Fruit fly (Drosophila melanogaster): Measurements from ENCODE around the gene Npc2d.

DNA sequence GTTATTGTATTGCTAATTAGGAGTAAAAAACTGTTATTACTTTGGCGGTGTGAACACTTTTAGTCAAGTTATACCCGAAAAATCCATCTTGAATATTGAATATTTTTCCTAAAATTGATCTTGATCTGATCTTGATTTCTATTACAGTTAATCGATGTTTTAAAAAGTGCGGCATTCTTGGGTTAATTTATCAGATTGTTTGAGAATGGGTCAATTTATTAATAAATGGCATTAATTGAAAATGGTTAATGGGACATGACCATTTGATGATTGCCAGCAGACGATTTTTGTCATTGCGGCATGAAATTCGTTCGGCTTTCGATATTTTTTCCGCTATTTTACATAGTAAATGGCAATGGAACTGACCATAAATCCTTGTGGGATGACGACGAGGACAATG, 7.8 kb upstream of the Npc2d start, which contains the start of gene CG33631:
- TF ChIP-seq CG7987 (GFP tag; optimal IDR thresholded peaks at IDR 0.05) (no peak), PHDP (tag; optimal IDR thresholded peaks at IDR 0.05) (no peak), ab (GFP tag; optimal IDR thresholded peaks at IDR 0.05) (no peak), Meics (GFP tag; optimal IDR thresholded peaks at IDR 0.05) (no peak), CG15479 (GFP tag; optimal IDR thresholded peaks at IDR 0.05) (no peak), CG7745 (tag; optimal IDR thresholded peaks at IDR 0.05) (no peak), fru (optimal IDR thresholded peaks at IDR 0.05) (no peak), CG8281 (tag; optimal IDR thresholded peaks at IDR 0.05) (no peak), CG6654 (GFP tag; optimal IDR thresholded peaks at IDR 0.05) (no peak), br (optimal IDR thresholded peaks at IDR 0.05) (no peak)
